Fruit fly (Drosophila melanogaster) whole organism, wandering third instar larva: ENCODE data around the gene CG6071.

Source experiments
- CG32264 ChIP-seq: fragments of 200-800 bp; sonication (Bioruptor generic); optimal IDR thresholded peaks from 2 replicates; lab custom pipeline; 2016; ENCODE audit warnings: missing biosample characterization, missing genetic modification characterization
- CrebA ChIP-seq: fragments of 200-800 bp; sonication (Bioruptor generic); optimal IDR thresholded peaks from 2 replicates; lab custom pipeline; 2016; ENCODE audit warnings: missing biosample characterization, mild to moderate bottlenecking, missing genetic modification characterization, borderline replicate concordance
- Dfd ChIP-seq: fragments of >200 bp; optimal IDR thresholded peaks from 2 replicates; lab custom pipeline; 2017; ENCODE audit warnings: missing biosample characterization, missing genetic modification characterization
- Dif ChIP-seq: fragments of 200-275, 200-300 bp; sonication (Bioruptor generic); optimal IDR thresholded peaks from 2 replicates; lab custom pipeline; 2018; ENCODE audit warnings: missing biosample characterization, missing genetic modification characterization; ENCODE audit not compliant: partially characterized antibody
- GATAd ChIP-seq: sonication (Bioruptor generic); optimal IDR thresholded peaks from 2 replicates; lab custom pipeline; 2016; ENCODE audit warnings: missing biosample characterization, missing genetic modification characterization
- HLH106 ChIP-seq: fragments of 200-800 bp; optimal IDR thresholded peaks from 3 replicates; lab custom pipeline; 2019; ENCODE audit warnings: missing biosample characterization, mild to moderate bottlenecking, missing genetic modification characterization, moderate library complexity
- Hnf4 ChIP-seq: fragments of 200-800 bp; sonication (Bioruptor generic); optimal IDR thresholded peaks from 2 replicates; lab custom pipeline; 2016; ENCODE audit warnings: missing biosample characterization, mild to moderate bottlenecking, missing genetic modification characterization
- Hr78 ChIP-seq: fragments of >200 bp; optimal IDR thresholded peaks from 2 replicates; lab custom pipeline; 2017; ENCODE audit warnings: missing biosample characterization, missing genetic modification characterization
- Hr83 ChIP-seq: fragments of 200-300 bp; sonication (Bioruptor generic); optimal IDR thresholded peaks from 2 replicates; lab custom pipeline; 2016; ENCODE audit warnings: missing biosample characterization, mild to moderate bottlenecking, missing genetic modification characterization, moderate library complexity; ENCODE audit not compliant: poor library complexity, severe bottlenecking
- Jra ChIP-seq: sonication (Bioruptor generic); optimal IDR thresholded peaks from 2 replicates; lab custom pipeline; 2016; ENCODE audit warnings: missing biosample characterization, missing genetic modification characterization
- Mio ChIP-seq: sonication (Bioruptor generic); optimal IDR thresholded peaks from 2 replicates; lab custom pipeline; 2016; ENCODE audit warnings: missing biosample characterization, missing genetic modification characterization
- Myc ChIP-seq: fragments of >200 bp; optimal IDR thresholded peaks from 2 replicates; lab custom pipeline; 2017
- N ChIP-seq: fragments of >200 bp; optimal IDR thresholded peaks from 2 replicates; lab custom pipeline; 2018; ENCODE audit warnings: missing biosample characterization, missing external identifiers, missing genetic modification characterization
- OdsH ChIP-seq: fragments of 200-800 bp; sonication (Bioruptor generic); optimal IDR thresholded peaks from 2 replicates; lab custom pipeline; 2016; ENCODE audit warnings: missing biosample characterization, mild to moderate bottlenecking, missing genetic modification characterization
- Sp1 ChIP-seq: fragments of 200-800 bp; sonication (Bioruptor generic); optimal IDR thresholded peaks from 3 replicates; lab custom pipeline; 2019; ENCODE audit warnings: missing biosample characterization, mild to moderate bottlenecking, missing genetic modification characterization, moderate library complexity
- Vsx2 ChIP-seq: fragments of 200-300, 225-300 bp; sonication (Bioruptor generic); optimal IDR thresholded peaks from 2 replicates; lab custom pipeline; 2018; ENCODE audit warnings: missing biosample characterization, missing genetic modification characterization; ENCODE audit not compliant: partially characterized antibody
- br ChIP-seq: fragments of 200-800 bp; sonication (Bioruptor generic); optimal IDR thresholded peaks from 2 replicates; lab custom pipeline; 2016; ENCODE audit warnings: missing biosample characterization, missing genetic modification characterization
- brk ChIP-seq: fragments of 200-800 bp; sonication (Bioruptor generic); optimal IDR thresholded peaks from 2 replicates; lab custom pipeline; 2016; ENCODE audit warnings: missing biosample characterization, mild to moderate bottlenecking, missing genetic modification characterization
- dl ChIP-seq, 2 experiments: fragments of 175-275, 200-275 bp in 1 of 2; fragments of 200-275 bp in 1 of 2; sonication (Bioruptor generic); optimal IDR thresholded peaks; lab custom pipeline; 2018; ENCODE audit warnings: mild to moderate bottlenecking in 2 of 2, missing biosample characterization in 2 of 2, missing genetic modification characterization in 2 of 2, moderate library complexity in 2 of 2; ENCODE audit not compliant: partially characterized antibody in 2 of 2, insufficient read depth in 1 of 2
- dmrt93B ChIP-seq: fragments of 200-800 bp; sonication (Bioruptor generic); optimal IDR thresholded peaks from 2 replicates; lab custom pipeline; 2018; ENCODE audit warnings: missing biosample characterization, mild to moderate bottlenecking, missing genetic modification characterization
- dsf ChIP-seq: sonication (Bioruptor generic); optimal IDR thresholded peaks from 2 replicates; lab custom pipeline; 2016; ENCODE audit warnings: missing biosample characterization, missing genetic modification characterization, borderline replicate concordance
- ey ChIP-seq: fragments of 200-800 bp; sonication (Bioruptor generic); optimal IDR thresholded peaks from 2 replicates; lab custom pipeline; 2016; ENCODE audit warnings: missing biosample characterization, missing genetic modification characterization
- foxo ChIP-seq, 2 experiments: fragments of 200-800 bp; sonication (Bioruptor generic); optimal IDR thresholded peaks; 2 replicates in 1 of 2; 3 replicates in 1 of 2; lab custom pipeline; 2016 to 2017; ENCODE audit warnings: missing biosample characterization in 2 of 2, missing genetic modification characterization in 2 of 2
- fru ChIP-seq: fragments of 200-800 bp; sonication (Bioruptor generic); optimal IDR thresholded peaks from 3 replicates; lab custom pipeline; 2016; ENCODE audit warnings: missing biosample characterization, mild to moderate bottlenecking, missing genetic modification characterization
- h ChIP-seq: fragments of 200-800 bp; sonication (Bioruptor generic); optimal IDR thresholded peaks from 3 replicates; lab custom pipeline; 2016; ENCODE audit warnings: missing biosample characterization, mild to moderate bottlenecking, missing genetic modification characterization
- jim ChIP-seq: fragments of 175-275, 200-325 bp; sonication (Bioruptor generic); optimal IDR thresholded peaks from 2 replicates; lab custom pipeline; 2016; ENCODE audit warnings: missing biosample characterization, mild to moderate bottlenecking, missing genetic modification characterization
- lola ChIP-seq: fragments of >200 bp; optimal IDR thresholded peaks from 2 replicates; lab custom pipeline; 2017; ENCODE audit warnings: missing biosample characterization, missing genetic modification characterization
- pan ChIP-seq: fragments of >200 bp; optimal IDR thresholded peaks from 2 replicates; lab custom pipeline; 2017
- psq ChIP-seq: fragments of 200-800 bp; sonication (Bioruptor generic); optimal IDR thresholded peaks from 3 replicates; lab custom pipeline; 2017; ENCODE audit warnings: missing biosample characterization, mild to moderate bottlenecking, missing genetic modification characterization, moderate library complexity
- rgr ChIP-seq: fragments of 200-800 bp; sonication (Bioruptor generic); optimal IDR thresholded peaks from 3 replicates; lab custom pipeline; 2016; ENCODE audit warnings: missing biosample characterization, mild to moderate bottlenecking, missing genetic modification characterization
- sage ChIP-seq: fragments of 200-800 bp; sonication (Bioruptor generic); optimal IDR thresholded peaks from 2 replicates; lab custom pipeline; 2016; ENCODE audit warnings: missing biosample characterization, mild to moderate bottlenecking, missing genetic modification characterization
- sv ChIP-seq: fragments of 200-800 bp; sonication (Bioruptor generic); optimal IDR thresholded peaks from 3 replicates; lab custom pipeline; 2016; ENCODE audit warnings: missing biosample characterization, missing genetic modification characterization
- tai ChIP-seq: sonication (Bioruptor generic); optimal IDR thresholded peaks from 2 replicates; lab custom pipeline; 2016; ENCODE audit warnings: missing biosample characterization, missing genetic modification characterization
- usp ChIP-seq: fragments of >200 bp; optimal IDR thresholded peaks from 2 replicates; lab custom pipeline; 2017; ENCODE audit warnings: missing biosample characterization, missing genetic modification characterization
- woc ChIP-seq: sonication (Bioruptor generic); optimal IDR thresholded peaks from 2 replicates; lab custom pipeline; 2016; ENCODE audit warnings: missing biosample characterization, mild to moderate bottlenecking, missing genetic modification characterization

The CG6071 gene

dm6 chr3L:11626229-11626826, 19.5 kb downstream of the CG6071 start, which contains the start of gene PCID2:
TSS of gene PCID2 (plus strand) at chr3L:11626441.
- no peak for TF ChIP-seq woc (GFP tag; lab: Kevin White, UChicago)
- no peak for TF ChIP-seq jim
- TF ChIP-seq sv (GFP tag; lab: Kevin White, UChicago) = no peak
- TF ChIP-seq GATAd (GFP tag; lab: Kevin White, UChicago) = no peak
- TF ChIP-seq N = no peak
- no peak for TF ChIP-seq brk (GFP tag; lab: Kevin White, UChicago)
- TF ChIP-seq dmrt93B (GFP tag; lab: Kevin White, UChicago) = no peak
- no peak for TF ChIP-seq Vsx2 (GFP tag; lab: Kevin White, UChicago)
- TF ChIP-seq tai (GFP tag; lab: Kevin White, UChicago) = no peak
- TF ChIP-seq sage (GFP tag; lab: Kevin White, UChicago) = no peak
- TF ChIP-seq Hr78 = no peak
- no peak for TF ChIP-seq Dif (GFP tag; lab: Kevin White, UChicago)
- TF ChIP-seq rgr (GFP tag; lab: Kevin White, UChicago) = no peak
- no peak for TF ChIP-seq ey
- no peak for TF ChIP-seq dl (GFP tag; optimal IDR thresholded peaks at IDR 0.05; lab: Kevin White, UChicago; ENCODE audit: insufficient read depth in 1 of 2, partially characterized antibody in 2 of 2)

- TF ChIP-seq h (GFP tag; lab: Kevin White, UChicago) = no peak
- no peak for TF ChIP-seq dsf (GFP tag; lab: Kevin White, UChicago)
- no peak for TF ChIP-seq sv (GFP tag; lab: Kevin White, UChicago)
- TF ChIP-seq Vsx2 (GFP tag; lab: Kevin White, UChicago) = no peak
- TF ChIP-seq rgr (GFP tag; lab: Kevin White, UChicago) = no peak
- TF ChIP-seq fru (GFP tag; lab: Kevin White, UChicago) = no peak
- no peak for TF ChIP-seq dmrt93B (GFP tag; lab: Kevin White, UChicago)
- no peak for TF ChIP-seq lola (GFP tag; lab: Kevin White, UChicago)
- TF ChIP-seq Dfd = no peak
- TF ChIP-seq Myc (lab: Kevin White, UChicago) = no peak
- no peak for TF ChIP-seq dl (GFP tag; optimal IDR thresholded peaks at IDR 0.05; lab: Kevin White, UChicago; ENCODE audit: insufficient read depth in 1 of 2, partially characterized antibody in 2 of 2)
- TF ChIP-seq Dif (GFP tag; lab: Kevin White, UChicago) = no peak
- no peak for TF ChIP-seq OdsH (GFP tag; lab: Kevin White, UChicago)
- no peak for TF ChIP-seq Hnf4 (GFP tag; lab: Kevin White, UChicago)
- TF ChIP-seq GATAd (GFP tag; lab: Kevin White, UChicago) = no peak
- no peak for TF ChIP-seq Hr78
- no peak for TF ChIP-seq woc (GFP tag; lab: Kevin White, UChicago)
Observed at dm6 chr3L:11625634-11626175, 20.1 kb downstream of the CG6071 start, which contains the start of gene CG6083. TSS of gene CG6083 (minus strand) at chr3L:11626125.

- TF ChIP-seq N (no peak), Dif (GFP tag; lab: Kevin White, UChicago) (no peak), fru (GFP tag; lab: Kevin White, UChicago) (no peak), jim (no peak), h (GFP tag; lab: Kevin White, UChicago) (no peak), br (GFP tag; lab: Kevin White, UChicago) (no peak), woc (GFP tag; lab: Kevin White, UChicago) (no peak), Jra (no peak), Hnf4 (GFP tag; lab: Kevin White, UChicago) (no peak)
Observed at dm6 chr3L:11624281-11624680, 21.6 kb downstream of the CG6071 start, which contains the start of gene Akr1B. TSS of gene Akr1B (minus strand) at chr3L:11624381.

dm6 chr3L:11623245-11623883, 22.5 kb downstream of the CG6071 start:
- TF ChIP-seq br (GFP tag; lab: Kevin White, UChicago) (no peak), Vsx2 (GFP tag; lab: Kevin White, UChicago) (no peak), foxo (GFP tag; optimal IDR thresholded peaks at IDR 0.05; lab: Kevin White, UChicago) (no peak), rgr (GFP tag; lab: Kevin White, UChicago) (peak; percentile 9), fru (GFP tag; lab: Kevin White, UChicago) (no peak), Mio (GFP tag; lab: Kevin White, UChicago) (no peak), dmrt93B (GFP tag; lab: Kevin White, UChicago) (no peak), Dfd (no peak), ey (no peak), N (no peak), GATAd (GFP tag; lab: Kevin White, UChicago) (no peak), brk (GFP tag; lab: Kevin White, UChicago) (peak; percentile 56), jim (no peak), psq (GFP tag; lab: Kevin White, UChicago) (peak; percentile 7), Myc (lab: Kevin White, UChicago) (peak; percentile 6), pan (lab: Kevin White, UChicago) (no peak), CG32264 (GFP tag; lab: Kevin White, UChicago) (no peak), CrebA (no peak), Hr83 (GFP tag; lab: Kevin White, UChicago) (no peak), Dif (GFP tag; lab: Kevin White, UChicago) (no peak), HLH106 (tag; lab: Kevin White, UChicago) (peak; percentile 9), Sp1 (peak; percentile 20), lola (GFP tag; lab: Kevin White, UChicago) (no peak), OdsH (GFP tag; lab: Kevin White, UChicago) (peak; percentile 22), Jra (no peak), Hnf4 (GFP tag; lab: Kevin White, UChicago) (peak; percentile 43), usp (no peak), sv (GFP tag; lab: Kevin White, UChicago) (no peak), Hr78 (no peak), dl (GFP tag; optimal IDR thresholded peaks at IDR 0.05; lab: Kevin White, UChicago; ENCODE audit: insufficient read depth in 1 of 2, partially characterized antibody in 2 of 2) (no peak)
